Worm (Caenorhabditis elegans) whole organism, midembryonic: ENCODE measurements around the gene hrpa-2.
A peak's percentile ranks its signal among the peaks of the same experiment; 100 is the strongest.

ENCODE experiments used
- cog-1 ChIP-seq: sonication (generic microtip); optimal IDR thresholded peaks from 2 replicates; lab custom pipeline; 2016; ENCODE audit warnings: missing genetic modification characterization, missing compliant biosample characterization
- flt-1 ChIP-seq: fragments of 200-800 bp; sonication (Bioruptor generic); IDR thresholded peaks from 2 replicates; pipeline ENCODE4 v1.3.6; 2022; ENCODE audit warnings: missing genetic modification characterization, missing compliant biosample characterization
- klf-2 ChIP-seq: fragments of 200-800 bp; sonication (Bioruptor generic); conservative IDR thresholded peaks from 2 replicates; pipeline ENCODE4 v1.3.6; 2022; ENCODE audit warnings: missing genetic modification reagents, missing genetic modification characterization, missing compliant biosample characterization
- med-1 ChIP-seq: sonication (generic microtip); optimal IDR thresholded peaks from 2 replicates; lab custom pipeline; 2017; ENCODE audit warnings: missing genetic modification characterization, mild to moderate bottlenecking, missing compliant biosample characterization, antibody characterized with exemption, missing genetic modification reagents; ENCODE audit not compliant: insufficient read depth
- tab-1 ChIP-seq: fragments of 200-800 bp; sonication (Bioruptor generic); IDR thresholded peaks from 2 replicates; pipeline ENCODE4 v1.3.6; 2022; ENCODE audit warnings: missing genetic modification characterization, missing compliant biosample characterization

DNA sequence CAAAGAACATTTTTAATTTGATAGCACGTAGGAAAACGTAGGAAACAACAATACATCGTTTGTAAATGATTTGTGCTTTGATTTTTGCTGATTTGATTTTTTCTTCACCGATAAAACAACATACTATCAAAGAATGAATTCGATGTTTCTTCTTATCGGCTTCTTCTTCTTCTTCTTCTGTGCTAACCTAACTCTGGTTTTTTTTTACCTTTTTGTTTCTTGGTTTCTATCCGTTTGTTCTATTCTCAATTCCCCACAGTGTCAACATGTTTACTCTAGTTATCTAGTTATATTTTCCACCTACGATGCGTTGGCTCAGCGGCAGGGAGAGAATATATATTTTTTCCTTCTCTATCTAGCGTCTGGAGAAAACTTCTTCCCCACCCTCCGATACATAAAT, 8.3 kb upstream of the hrpa-2 start:
- TF ChIP-seq klf-2 (GFP tag; lab: Robert Waterston, UW) = no peak
- no peak for TF ChIP-seq med-1
- no peak for TF ChIP-seq cog-1 (tag; lab: Kevin White, UChicago)
- TF ChIP-seq tab-1 = no peak
- TF ChIP-seq flt-1 = 0 out of 2 replicates have a peak, but pooled peaks have one; percentile 30
